Fruit fly (Drosophila melanogaster) whole organism, embryonic: ENCODE measurements around the gene CG2767.
A peak's percentile ranks its signal among the peaks of the same experiment; 100 is the strongest.

Source experiments
- Ada2b ChIP-seq: fragments of 200-800 bp; sonication (Bioruptor generic); IDR thresholded peaks from 2 replicates; pipeline ENCODE4 v1.3.6; 2022; ENCODE audit warnings: missing biosample characterization, missing genetic modification characterization
- Aef1 ChIP-seq: fragments of 200-800 bp; sonication (Bioruptor generic); IDR thresholded peaks from 3 replicates; pipeline ENCODE4 v1.3.6; 2022; ENCODE audit warnings: missing biosample characterization, missing genetic modification characterization
- Atf-2 ChIP-seq: fragments of 200-800 bp; sonication (Bioruptor generic); optimal IDR thresholded peaks from 2 replicates; lab custom pipeline; 2016; ENCODE audit warnings: missing biosample characterization, missing genetic modification characterization
- BtbVII ChIP-seq: fragments of 200-800 bp; sonication (Bioruptor generic); optimal IDR thresholded peaks from 3 replicates; lab custom pipeline; 2017; ENCODE audit warnings: missing biosample characterization, mild to moderate bottlenecking, missing genetic modification characterization
- CG10654 ChIP-seq: fragments of 200-800 bp; sonication (Bioruptor generic); optimal IDR thresholded peaks from 2 replicates; lab custom pipeline; 2016; ENCODE audit warnings: missing biosample characterization, missing genetic modification characterization
- CG10979 ChIP-seq: fragments of 200-800 bp; sonication (Bioruptor generic); optimal IDR thresholded peaks from 2 replicates; lab custom pipeline; 2018; ENCODE audit warnings: missing biosample characterization, mild to moderate bottlenecking, missing genetic modification characterization, moderate library complexity
- CG12769 ChIP-seq: fragments of 200-800 bp; sonication (Bioruptor generic); optimal IDR thresholded peaks from 2 replicates; lab custom pipeline; 2019; ENCODE audit warnings: missing biosample characterization, mild to moderate bottlenecking, missing genetic modification characterization, moderate library complexity
- CG12942 ChIP-seq: fragments of 200-800 bp; sonication (Bioruptor generic); optimal IDR thresholded peaks from 3 replicates; lab custom pipeline; 2016; ENCODE audit warnings: missing biosample characterization, missing genetic modification characterization
- CG14441 ChIP-seq: fragments of 200-800 bp; sonication (Bioruptor generic); IDR thresholded peaks from 2 replicates; pipeline ENCODE4 v1.3.6; 2022; ENCODE audit warnings: missing biosample characterization, missing genetic modification characterization
- CG14667 ChIP-seq: fragments of 200-800 bp; sonication (Bioruptor generic); IDR thresholded peaks from 2 replicates; pipeline ENCODE4 v1.3.6; 2022; ENCODE audit warnings: missing biosample characterization, missing genetic modification characterization
- CG16815 ChIP-seq: fragments of 200-800 bp; sonication (Bioruptor generic); optimal IDR thresholded peaks from 3 replicates; lab custom pipeline; 2017; ENCODE audit warnings: missing biosample characterization, mild to moderate bottlenecking, missing genetic modification characterization
- CG17328 ChIP-seq: fragments of 200-800 bp; sonication (Bioruptor generic); IDR thresholded peaks from 2 replicates; pipeline ENCODE4 v1.3.6; 2022; ENCODE audit warnings: missing biosample characterization, missing genetic modification characterization
- CG18262 ChIP-seq: fragments of 200-800 bp; optimal IDR thresholded peaks from 3 replicates; lab custom pipeline; 2019; ENCODE audit warnings: missing biosample characterization, mild to moderate bottlenecking, missing genetic modification characterization, moderate library complexity
- CG2199 ChIP-seq: fragments of 200-800 bp; sonication (Bioruptor generic); IDR thresholded peaks from 3 replicates; pipeline ENCODE4 v1.3.6; 2022; ENCODE audit warnings: missing biosample characterization, missing genetic modification characterization
- CG2875 ChIP-seq: fragments of 200-800 bp; sonication (Bioruptor generic); optimal IDR thresholded peaks from 2 replicates; lab custom pipeline; 2017; ENCODE audit warnings: missing biosample characterization, mild to moderate bottlenecking, missing genetic modification characterization, missing genetic modification reagents
- CG2889 ChIP-seq: fragments of 200-800 bp; sonication (Bioruptor generic); IDR thresholded peaks from 3 replicates; pipeline ENCODE4 v1.3.6; 2022; ENCODE audit warnings: missing biosample characterization, missing genetic modification characterization
- CG32772 ChIP-seq: fragments of 200-800 bp; sonication (Bioruptor generic); IDR thresholded peaks from 2 replicates; pipeline ENCODE4 v1.3.6; 2022; ENCODE audit warnings: missing biosample characterization, missing genetic modification characterization
- CG4404 ChIP-seq: fragments of 200-800 bp; sonication (Bioruptor generic); IDR thresholded peaks from 2 replicates; pipeline ENCODE4 v1.3.6; 2022; ENCODE audit warnings: missing biosample characterization, missing genetic modification characterization
- CG9797 ChIP-seq: fragments of 200-800 bp; sonication (Bioruptor generic); optimal IDR thresholded peaks from 3 replicates; lab custom pipeline; 2018; ENCODE audit warnings: missing biosample characterization, mild to moderate bottlenecking, missing genetic modification characterization
- CG9876 ChIP-seq: fragments of 200-800 bp; sonication (Bioruptor generic); optimal IDR thresholded peaks from 2 replicates; lab custom pipeline; 2016; ENCODE audit warnings: missing biosample characterization, missing genetic modification characterization
- Dref ChIP-seq: fragments of 200-800 bp; sonication (Bioruptor generic); IDR thresholded peaks from 2 replicates; pipeline ENCODE4 v1.3.6; 2022; ENCODE audit warnings: missing biosample characterization, missing genetic modification characterization
- Fer2 ChIP-seq: fragments of 200-800 bp; sonication (Bioruptor generic); optimal IDR thresholded peaks from 2 replicates; lab custom pipeline; 2018; ENCODE audit warnings: missing biosample characterization, mild to moderate bottlenecking, missing genetic modification characterization, moderate library complexity
- Hr3 ChIP-seq: fragments of 200-800 bp; sonication (Bioruptor generic); optimal IDR thresholded peaks from 3 replicates; lab custom pipeline; 2016; ENCODE audit warnings: missing biosample characterization, missing genetic modification characterization
- MESR4 ChIP-seq: fragments of 200-800 bp; sonication (Bioruptor generic); optimal IDR thresholded peaks from 2 replicates; lab custom pipeline; 2018; ENCODE audit warnings: missing biosample characterization, mild to moderate bottlenecking, missing genetic modification characterization, moderate library complexity
- NK7.1 ChIP-seq: fragments of 200-800 bp; sonication (Bioruptor generic); optimal IDR thresholded peaks from 3 replicates; lab custom pipeline; 2016; ENCODE audit warnings: missing biosample characterization, missing genetic modification characterization
- Nf-YB ChIP-seq: fragments of 200-800 bp; sonication (Bioruptor generic); optimal IDR thresholded peaks from 3 replicates; lab custom pipeline; 2019; ENCODE audit warnings: missing biosample characterization, mild to moderate bottlenecking, missing genetic modification characterization, moderate library complexity
- Pdp1 ChIP-seq, 2 experiments: fragments of 200-800 bp; sonication (Bioruptor generic); optimal IDR thresholded peaks; 3 replicates each; lab custom pipeline; 2016; ENCODE audit warnings: missing biosample characterization in 2 of 2, missing genetic modification characterization in 2 of 2, mild to moderate bottlenecking in 1 of 2, moderate library complexity in 1 of 2
- Ptx1 ChIP-seq: fragments of 200-800 bp; sonication (Bioruptor generic); IDR thresholded peaks from 2 replicates; pipeline ENCODE4 v1.3.6; 2022; ENCODE audit warnings: missing biosample characterization, missing genetic modification characterization
- YL-1 ChIP-seq: fragments of 200-800 bp; sonication (Bioruptor generic); optimal IDR thresholded peaks from 3 replicates; lab custom pipeline; 2017; ENCODE audit warnings: missing biosample characterization, mild to moderate bottlenecking, missing genetic modification characterization
- aop ChIP-seq: fragments of 200-800 bp; sonication (Bioruptor generic); IDR thresholded peaks from 2 replicates; pipeline ENCODE4 v1.3.6; 2022; ENCODE audit warnings: missing biosample characterization, missing genetic modification characterization
- ase ChIP-seq: fragments of 200-800 bp; sonication (Bioruptor generic); IDR thresholded peaks from 3 replicates; pipeline ENCODE4 v1.3.6; 2022; ENCODE audit warnings: missing biosample characterization, missing genetic modification characterization
- az2 ChIP-seq: fragments of 200-800 bp; sonication (Bioruptor generic); optimal IDR thresholded peaks from 3 replicates; lab custom pipeline; 2016; ENCODE audit warnings: missing biosample characterization, missing genetic modification characterization
- croc ChIP-seq: fragments of 200-800 bp; sonication (Bioruptor generic); conservative IDR thresholded peaks from 3 replicates; pipeline ENCODE4 v1.3.6; 2022; ENCODE audit warnings: missing biosample characterization, missing genetic modification characterization
- ftz-f1 ChIP-seq: fragments of 200-800 bp; sonication (Bioruptor generic); optimal IDR thresholded peaks from 2 replicates; lab custom pipeline; 2016; ENCODE audit warnings: missing biosample characterization, missing genetic modification characterization
- ind ChIP-seq: fragments of 200-800 bp; sonication (Bioruptor generic); optimal IDR thresholded peaks from 3 replicates; lab custom pipeline; 2016; ENCODE audit warnings: missing biosample characterization, missing genetic modification characterization
- nmo ChIP-seq: fragments of 200-800 bp; sonication (Bioruptor generic); optimal IDR thresholded peaks from 2 replicates; lab custom pipeline; 2018; ENCODE audit warnings: missing biosample characterization, mild to moderate bottlenecking, missing genetic modification characterization, moderate library complexity
- oc ChIP-seq: fragments of 200-800 bp; sonication (Bioruptor generic); optimal IDR thresholded peaks from 2 replicates; lab custom pipeline; 2018; ENCODE audit warnings: missing biosample characterization, mild to moderate bottlenecking, missing genetic modification characterization, moderate library complexity
- odd ChIP-seq: fragments of 200-800 bp; sonication (Bioruptor generic); optimal IDR thresholded peaks from 2 replicates; lab custom pipeline; 2017; ENCODE audit warnings: missing biosample characterization, mild to moderate bottlenecking, missing genetic modification characterization
- onecut ChIP-seq: fragments of 200-800 bp; sonication (Bioruptor generic); IDR thresholded peaks from 2 replicates; pipeline ENCODE4 v1.3.6; 2022; ENCODE audit warnings: missing biosample characterization, missing genetic modification characterization
- peb ChIP-seq: fragments of 200-800 bp; sonication (Bioruptor generic); IDR thresholded peaks from 2 replicates; pipeline ENCODE4 v1.3.6; 2022; ENCODE audit warnings: missing biosample characterization, missing genetic modification characterization
- pros ChIP-seq: fragments of 200-800 bp; sonication (Bioruptor generic); optimal IDR thresholded peaks from 3 replicates; lab custom pipeline; 2019; ENCODE audit warnings: missing biosample characterization, mild to moderate bottlenecking, missing genetic modification characterization, moderate library complexity
- pum ChIP-seq: fragments of 200-800 bp; sonication (Bioruptor generic); optimal IDR thresholded peaks from 2 replicates; lab custom pipeline; 2016; ENCODE audit warnings: missing biosample characterization, missing genetic modification characterization
- pzg ChIP-seq: fragments of 200-800 bp; sonication (Bioruptor generic); optimal IDR thresholded peaks from 3 replicates; lab custom pipeline; 2018; ENCODE audit warnings: missing biosample characterization, mild to moderate bottlenecking, missing genetic modification characterization, moderate library complexity
- row ChIP-seq: fragments of 200-800 bp; sonication (Bioruptor generic); IDR thresholded peaks from 3 replicates; pipeline ENCODE4 v1.3.6; 2022; ENCODE audit warnings: missing biosample characterization, missing genetic modification characterization
- sc ChIP-seq, 3 experiments: fragments of >200 bp in 2 of 3; fragments of 200-800 bp in 1 of 3; sonication (Bioruptor generic) in 1 of 3; optimal IDR thresholded peaks; 2 replicates in 2 of 3; 3 replicates in 1 of 3; lab custom pipeline; 2017; ENCODE audit warnings: mild to moderate bottlenecking in 1 of 3, missing biosample characterization in 1 of 3, missing genetic modification characterization in 1 of 3, missing genetic modification reagents in 1 of 3
- sisA ChIP-seq: fragments of 200-800 bp; sonication (Bioruptor generic); IDR thresholded peaks from 2 replicates; pipeline ENCODE4 v1.3.6; 2022; ENCODE audit warnings: missing biosample characterization, missing genetic modification characterization
- ttk ChIP-seq: fragments of 200-800 bp; sonication (Bioruptor generic); IDR thresholded peaks from 2 replicates; pipeline ENCODE4 v2.1.2; 2022; ENCODE audit warnings: missing biosample characterization, missing genetic modification characterization
- wor ChIP-seq: fragments of 200-800 bp; sonication (Bioruptor generic); IDR thresholded peaks from 2 replicates; pipeline ENCODE4 v1.3.6; 2022; ENCODE audit warnings: missing biosample characterization, missing genetic modification characterization
- zfh1 ChIP-seq: fragments of 200-800 bp; sonication (Bioruptor generic); IDR thresholded peaks from 3 replicates; pipeline ENCODE4 v1.3.6; 2022; ENCODE audit warnings: missing biosample characterization, missing genetic modification characterization

The CG2767 gene

DNA sequence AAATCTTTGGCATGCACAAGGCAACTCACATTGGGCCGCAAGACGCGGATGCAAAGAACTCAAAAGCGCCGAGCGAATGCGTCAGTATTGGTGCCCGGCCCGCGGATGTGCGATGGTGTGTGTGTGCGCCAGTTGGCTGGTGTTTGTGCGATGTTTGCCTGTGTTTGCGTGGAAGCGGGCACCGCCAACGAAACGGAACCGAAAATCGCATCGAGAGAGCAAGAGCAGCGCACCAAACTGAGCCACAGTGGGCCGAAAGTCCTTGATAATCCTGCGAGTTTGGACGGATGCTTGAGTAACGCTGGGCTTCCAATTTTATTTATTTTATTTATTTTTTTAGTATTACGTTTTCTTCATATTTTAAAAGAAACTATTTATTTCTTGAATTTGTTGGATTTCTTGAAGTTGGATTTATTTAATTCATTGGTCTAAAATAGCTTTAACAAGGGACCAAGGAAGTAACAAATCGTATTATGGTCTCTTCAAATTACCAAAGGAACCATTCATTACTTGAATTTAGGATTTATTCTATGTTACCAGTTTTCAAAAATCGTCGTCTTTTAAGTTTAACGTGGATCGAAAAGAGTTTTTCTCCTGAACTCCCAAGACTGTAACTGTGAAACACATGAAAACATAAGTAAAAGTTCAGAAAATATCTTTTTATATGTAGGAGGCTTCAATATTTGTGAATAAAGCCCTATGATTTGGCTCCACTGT, 45.0 kb downstream of the CG2767 start:
- TF ChIP-seq CG2875 (GFP tag; lab: Kevin White, UChicago) (peak; percentile 61), CG18262 (tag; lab: Kevin White, UChicago) (peak; percentile 92), oc (no peak), YL-1 (GFP tag; lab: Kevin White, UChicago) (peak; percentile 7), ase (GFP tag; lab: Robert Waterston, UW) (peak; percentile 6; the same call in 1 of the 3 replicates), nmo (GFP tag; lab: Kevin White, UChicago) (peak; percentile 81), CG12769 (no peak), Aef1 (no peak), CG2889 (GFP tag; lab: Robert Waterston, UW) (no peak), Pdp1 (GFP tag; optimal IDR thresholded peaks at IDR 0.05; lab: Kevin White, UChicago) (no peak), aop (GFP tag; lab: Robert Waterston, UW) (peak; percentile 74), wor (peak; percentile 39; the same call in 1 of the 2 replicates), CG10979 (tag; lab: Kevin White, UChicago) (peak; percentile 79), zfh1 (GFP tag; lab: Robert Waterston, UW) (peak; percentile 57; the same call in 1 of the 3 replicates), Fer2 (tag; lab: Kevin White, UChicago) (no peak), CG12942 (GFP tag; lab: Kevin White, UChicago) (no peak), CG2199 (GFP tag; lab: Robert Waterston, UW) (peak; percentile 34; the same call in 1 of the 3 replicates), CG14667 (GFP tag; lab: Robert Waterston, UW) (peak; percentile 25; the same call in 1 of the 2 replicates), MESR4 (GFP tag; lab: Kevin White, UChicago) (no peak), Ada2b (GFP tag; lab: Robert Waterston, UW) (0 out of 2 replicates have a peak, but pooled peaks have one; percentile 2), sisA (GFP tag; lab: Robert Waterston, UW) (0 out of 2 replicates have a peak, but pooled peaks have one; percentile 39), pzg (GFP tag; lab: Kevin White, UChicago) (no peak), odd (GFP tag; lab: Kevin White, UChicago) (peak; percentile 33), CG10654 (peak; percentile 3), pum (GFP tag; lab: Kevin White, UChicago) (peak; percentile 30), ttk (GFP tag; lab: Robert Waterston, UW) (no peak; the same call in 1 of the 2 replicates), BtbVII (GFP tag; lab: Kevin White, UChicago) (no peak), NK7.1 (GFP tag; lab: Kevin White, UChicago) (no peak), CG9876 (GFP tag; lab: Kevin White, UChicago) (no peak), Hr3 (peak; percentile 52), Atf-2 (GFP tag; lab: Kevin White, UChicago) (no peak), az2 (peak; percentile 67), ftz-f1 (GFP tag; lab: Kevin White, UChicago) (no peak), croc (peak; percentile 61; the same call in 2 of the 3 replicates), CG17328 (GFP tag; lab: Robert Waterston, UW) (peak; percentile 58; the same call in 1 of the 2 replicates), CG9797 (GFP tag; lab: Kevin White, UChicago) (no peak), CG4404 (no peak), peb (GFP tag; lab: Robert Waterston, UW) (peak; percentile 16; the same call in 1 of the 2 replicates), pros (GFP tag; lab: Kevin White, UChicago) (no peak), row (GFP tag; lab: Robert Waterston, UW) (peak; percentile 37; the same call in 2 of the 3 replicates), sc (optimal IDR thresholded peaks at IDR 0.05; lab: Kevin White, UChicago) (no peak), sc (GFP tag; optimal IDR thresholded peaks at IDR 0.05; lab: Kevin White, UChicago) (peak; percentile 75), CG14441 (GFP tag; lab: Robert Waterston, UW) (no peak), Dref (GFP tag; lab: Robert Waterston, UW) (no peak), onecut (GFP tag; lab: Robert Waterston, UW) (peak; percentile 1; the same call in 1 of the 2 replicates), Nf-YB (peak; percentile 93), CG32772 (GFP tag; lab: Robert Waterston, UW) (peak; percentile 46), Ptx1 (GFP tag; lab: Robert Waterston, UW) (peak; percentile 56), CG16815 (GFP tag; lab: Kevin White, UChicago) (peak; percentile 71), ind (GFP tag; lab: Kevin White, UChicago) (no peak)
